Fruit fly (Drosophila melanogaster) whole organism, embryonic: Measurements from ENCODE around the gene RpS25.

Experiments used
- Bdp1 ChIP-seq: fragments of 200-800 bp; sonication (Bioruptor generic); optimal IDR thresholded peaks from 3 replicates; lab custom pipeline; 2016; ENCODE audit warnings: missing biosample characterization, missing genetic modification characterization
- CG10654 ChIP-seq: fragments of 200-800 bp; sonication (Bioruptor generic); optimal IDR thresholded peaks from 2 replicates; lab custom pipeline; 2016; ENCODE audit warnings: missing biosample characterization, missing genetic modification characterization
- CG12299 ChIP-seq: fragments of 200-800 bp; sonication (Bioruptor generic); optimal IDR thresholded peaks from 2 replicates; lab custom pipeline; 2018; ENCODE audit warnings: missing biosample characterization, mild to moderate bottlenecking, missing genetic modification characterization
- CG12659 ChIP-seq: fragments of 200-800 bp; sonication (Bioruptor generic); optimal IDR thresholded peaks from 3 replicates; lab custom pipeline; 2017; ENCODE audit warnings: mild to moderate bottlenecking, missing biosample characterization, missing genetic modification reagents, missing genetic modification characterization
- CG13287 ChIP-seq: fragments of 200-800 bp; sonication (Bioruptor generic); IDR thresholded peaks from 2 replicates; pipeline ENCODE4 v1.3.6; 2022; ENCODE audit warnings: missing biosample characterization, missing genetic modification characterization; ENCODE audit not compliant: partially characterized antibody
- CG15514 ChIP-seq: fragments of 200-800 bp; sonication (Bioruptor generic); optimal IDR thresholded peaks from 3 replicates; lab custom pipeline; 2017; ENCODE audit warnings: missing biosample characterization, missing genetic modification characterization, mild to moderate bottlenecking, moderate library complexity, missing genetic modification reagents
- CG34422 ChIP-seq: fragments of 200-800 bp; sonication (Bioruptor generic); IDR thresholded peaks from 3 replicates; pipeline ENCODE4 v1.3.6; 2022; ENCODE audit warnings: missing biosample characterization, missing genetic modification characterization
- CG4617 ChIP-seq: fragments of 200-800 bp; sonication (Bioruptor generic); optimal IDR thresholded peaks from 3 replicates; lab custom pipeline; 2016; ENCODE audit warnings: missing biosample characterization, missing genetic modification characterization, borderline replicate concordance
- CG6654 ChIP-seq: fragments of 200-800 bp; sonication (Bioruptor generic); optimal IDR thresholded peaks from 2 replicates; lab custom pipeline; 2017; ENCODE audit warnings: missing biosample characterization, mild to moderate bottlenecking, missing genetic modification characterization
- CG6765 ChIP-seq: fragments of 200-800 bp; sonication (Bioruptor generic); optimal IDR thresholded peaks from 3 replicates; lab custom pipeline; 2017; ENCODE audit warnings: missing biosample characterization, mild to moderate bottlenecking, missing genetic modification characterization
- CG7928 ChIP-seq: fragments of 200-800 bp; sonication (Bioruptor generic); optimal IDR thresholded peaks from 2 replicates; lab custom pipeline; 2017; ENCODE audit warnings: missing biosample characterization, mild to moderate bottlenecking, missing genetic modification characterization
- CG8290 ChIP-seq, 3 experiments: fragments of 200-800 bp; sonication (Bioruptor generic); optimal IDR thresholded peaks; 2 replicates each; lab custom pipeline; 2016 to 2019; ENCODE audit warnings: missing biosample characterization in 3 of 3, missing genetic modification characterization in 3 of 3, mild to moderate bottlenecking in 2 of 3, moderate library complexity in 1 of 3
- CG8765 ChIP-seq: fragments of 200-800 bp; sonication (Bioruptor generic); IDR thresholded peaks from 2 replicates; pipeline ENCODE4 v1.3.6; 2022; ENCODE audit warnings: missing biosample characterization, missing genetic modification characterization
- CG9797 ChIP-seq: fragments of 200-800 bp; sonication (Bioruptor generic); optimal IDR thresholded peaks from 3 replicates; lab custom pipeline; 2018; ENCODE audit warnings: missing biosample characterization, mild to moderate bottlenecking, missing genetic modification characterization
- CHES-1-like ChIP-seq: fragments of 200-800 bp; sonication (Bioruptor generic); optimal IDR thresholded peaks from 2 replicates; lab custom pipeline; 2016; ENCODE audit warnings: missing biosample characterization, missing genetic modification characterization
- Camta ChIP-seq: fragments of 200-800 bp; sonication (Bioruptor generic); optimal IDR thresholded peaks from 2 replicates; lab custom pipeline; 2016; ENCODE audit warnings: missing biosample characterization, missing genetic modification characterization
- D19A ChIP-seq: fragments of 200-800 bp; optimal IDR thresholded peaks from 3 replicates; lab custom pipeline; 2019; ENCODE audit warnings: missing biosample characterization, mild to moderate bottlenecking, missing genetic modification characterization, moderate library complexity
- Dip2 ChIP-seq: fragments of 200-800 bp; sonication (Bioruptor generic); IDR thresholded peaks from 2 replicates; pipeline ENCODE4 v1.3.6; 2022; ENCODE audit warnings: missing biosample characterization, missing genetic modification characterization
- Dp ChIP-seq: fragments of 200-800 bp; sonication (Bioruptor generic); optimal IDR thresholded peaks from 2 replicates; lab custom pipeline; 2018; ENCODE audit warnings: missing biosample characterization, mild to moderate bottlenecking, missing genetic modification characterization, moderate library complexity
- HLH54F ChIP-seq: fragments of 200-800 bp; sonication (Bioruptor generic); optimal IDR thresholded peaks from 3 replicates; lab custom pipeline; 2016; ENCODE audit warnings: missing biosample characterization, missing genetic modification characterization
- Hr3 ChIP-seq: fragments of 200-800 bp; sonication (Bioruptor generic); optimal IDR thresholded peaks from 3 replicates; lab custom pipeline; 2016; ENCODE audit warnings: missing biosample characterization, missing genetic modification characterization
- Hr39 ChIP-seq: fragments of >200 bp; optimal IDR thresholded peaks from 2 replicates; lab custom pipeline; 2017
- Lpt ChIP-seq: fragments of >200 bp; optimal IDR thresholded peaks from 2 replicates; lab custom pipeline; 2018; ENCODE audit warnings: missing biosample characterization, missing genetic modification characterization
- MBD-R2 ChIP-seq: fragments of 200-800 bp; sonication (Bioruptor generic); IDR thresholded peaks from 2 replicates; pipeline ENCODE4 v1.3.6; 2022; ENCODE audit warnings: missing biosample characterization, missing genetic modification characterization
- MESR4 ChIP-seq: fragments of 200-800 bp; sonication (Bioruptor generic); optimal IDR thresholded peaks from 2 replicates; lab custom pipeline; 2018; ENCODE audit warnings: missing biosample characterization, mild to moderate bottlenecking, missing genetic modification characterization, moderate library complexity
- Nf-YA ChIP-seq: fragments of 200-800 bp; sonication (Bioruptor generic); IDR thresholded peaks from 2 replicates; pipeline ENCODE4 v1.3.6; 2022; ENCODE audit warnings: missing biosample characterization, missing genetic modification characterization
- Opbp ChIP-seq: fragments of 200-800 bp; sonication (Bioruptor generic); IDR thresholded peaks from 3 replicates; pipeline ENCODE4 v1.3.6; 2022; ENCODE audit warnings: missing biosample characterization, missing genetic modification characterization; ENCODE audit not compliant: partially characterized antibody
- Tbp ChIP-seq: fragments of >200 bp; optimal IDR thresholded peaks from 2 replicates; lab custom pipeline; 2018; ENCODE audit warnings: missing biosample characterization, missing genetic modification characterization
- Usf ChIP-seq: fragments of 200-800 bp; sonication (Bioruptor generic); optimal IDR thresholded peaks from 2 replicates; lab custom pipeline; 2017; ENCODE audit warnings: missing genotype, missing biosample characterization, missing genetic modification characterization
- amos ChIP-seq: fragments of 200-800 bp; sonication (Bioruptor generic); IDR thresholded peaks from 2 replicates; pipeline ENCODE4 v1.3.6; 2022; ENCODE audit warnings: missing biosample characterization, missing genetic modification characterization; ENCODE audit not compliant: partially characterized antibody
- croc ChIP-seq: fragments of 200-800 bp; sonication (Bioruptor generic); conservative IDR thresholded peaks from 3 replicates; pipeline ENCODE4 v1.3.6; 2022; ENCODE audit warnings: missing biosample characterization, missing genetic modification characterization
- crp ChIP-seq, 2 experiments: fragments of 200-800 bp; sonication (Bioruptor generic); optimal IDR thresholded peaks; 2 replicates in 1 of 2; 3 replicates in 1 of 2; lab custom pipeline; 2017; ENCODE audit warnings: missing biosample characterization in 2 of 2, missing genetic modification characterization in 2 of 2, mild to moderate bottlenecking in 1 of 2, moderate library complexity in 1 of 2
- dysf ChIP-seq: fragments of 200-800 bp; sonication (Bioruptor generic); IDR thresholded peaks from 3 replicates; pipeline ENCODE4 v1.3.6; 2022; ENCODE audit warnings: missing biosample characterization, missing genetic modification characterization
- ewg ChIP-seq: fragments of 200-800 bp; sonication (Bioruptor generic); optimal IDR thresholded peaks from 3 replicates; lab custom pipeline; 2017; ENCODE audit warnings: mild to moderate bottlenecking, missing biosample characterization, missing genetic modification reagents, missing genetic modification characterization
- gcm ChIP-seq: fragments of 200-800 bp; sonication (Bioruptor generic); optimal IDR thresholded peaks from 2 replicates; lab custom pipeline; 2019; ENCODE audit warnings: missing biosample characterization, mild to moderate bottlenecking, missing genetic modification characterization, moderate library complexity
- gfzf ChIP-seq: fragments of 200-800 bp; sonication (Bioruptor generic); optimal IDR thresholded peaks from 2 replicates; lab custom pipeline; 2016; ENCODE audit warnings: missing biosample characterization, mild to moderate bottlenecking, missing genetic modification characterization, moderate library complexity
- grau ChIP-seq: fragments of 200-800 bp; optimal IDR thresholded peaks from 3 replicates; lab custom pipeline; 2019; ENCODE audit warnings: missing biosample characterization, mild to moderate bottlenecking, missing genetic modification characterization, moderate library complexity
- hkb ChIP-seq, 2 experiments: fragments of 200-800 bp in 1 of 2; fragments of >200 bp in 1 of 2; sonication (Bioruptor generic) in 1 of 2; IDR thresholded peaks in 1 of 2; optimal IDR thresholded peaks in 1 of 2; 2 replicates each; pipeline versions ENCODE4 v1.3.6 to Lab custom; 2017 to 2022; ENCODE audit warnings: missing biosample characterization in 1 of 2, missing genetic modification characterization in 1 of 2
- jing ChIP-seq: fragments of 200-800 bp; sonication (Bioruptor generic); optimal IDR thresholded peaks from 2 replicates; lab custom pipeline; 2018; ENCODE audit warnings: missing biosample characterization, mild to moderate bottlenecking, missing genetic modification characterization
- lab ChIP-seq: fragments of 200-800 bp; sonication (Bioruptor generic); optimal IDR thresholded peaks from 3 replicates; lab custom pipeline; 2017; ENCODE audit warnings: missing biosample characterization, missing genetic modification characterization, mild to moderate bottlenecking, moderate library complexity, missing genetic modification reagents
- maf-S ChIP-seq: fragments of 200-800 bp; sonication (Bioruptor generic); optimal IDR thresholded peaks from 2 replicates; lab custom pipeline; 2016; ENCODE audit warnings: missing biosample characterization, missing genetic modification characterization
- nerfin-1 ChIP-seq: fragments of 200-800 bp; sonication (Bioruptor generic); optimal IDR thresholded peaks from 3 replicates; lab custom pipeline; 2019; ENCODE audit warnings: missing biosample characterization, mild to moderate bottlenecking, missing genetic modification characterization, moderate library complexity
- otp ChIP-seq: fragments of 200-800 bp; sonication (Bioruptor generic); IDR thresholded peaks from 3 replicates; pipeline ENCODE4, ENCODE4 v1.3.6; 2022; ENCODE audit warnings: missing biosample characterization, missing genetic modification characterization
- p53 ChIP-seq: fragments of 200-800 bp; sonication (Bioruptor generic); optimal IDR thresholded peaks from 2 replicates; lab custom pipeline; 2016; ENCODE audit warnings: missing biosample characterization, missing genetic modification characterization
- row ChIP-seq: fragments of 200-800 bp; sonication (Bioruptor generic); IDR thresholded peaks from 3 replicates; pipeline ENCODE4 v1.3.6; 2022; ENCODE audit warnings: missing biosample characterization, missing genetic modification characterization
- trem ChIP-seq: fragments of 200-800 bp; optimal IDR thresholded peaks from 3 replicates; lab custom pipeline; 2019; ENCODE audit warnings: missing biosample characterization, mild to moderate bottlenecking, missing genetic modification characterization, moderate library complexity
- zfh1 ChIP-seq: fragments of 200-800 bp; sonication (Bioruptor generic); IDR thresholded peaks from 3 replicates; pipeline ENCODE4 v1.3.6; 2022; ENCODE audit warnings: missing biosample characterization, missing genetic modification characterization

The RpS25 gene

dm6 chr3R:11234918-11235371 is 18.9 kb upstream of the RpS25 start, which contains the start of the genes Arfip and CG17721 (continued):
- TF ChIP-seq CG6765 (GFP tag; lab: Kevin White, UChicago) (no peak), gcm (GFP tag; lab: Kevin White, UChicago) (no peak), CG6654 (GFP tag; lab: Kevin White, UChicago) (peak; percentile 67), otp (GFP tag; lab: Robert Waterston, UW) (no peak), D19A (tag; lab: Kevin White, UChicago) (no peak), CG15514 (peak; percentile 57), CG9797 (GFP tag; lab: Kevin White, UChicago) (peak; percentile 92), jing (GFP tag; lab: Kevin White, UChicago) (no peak), CHES-1-like (no peak), amos (peak; percentile 34), croc (GFP tag; lab: Robert Waterston, UW) (no peak), lab (no peak), CG8290 (GFP tag; optimal IDR thresholded peaks at IDR 0.05; lab: Kevin White, UChicago) (peak; percentile 10), CG8290 (tag; optimal IDR thresholded peaks at IDR 0.05; lab: Kevin White, UChicago) (no peak), nerfin-1 (tag; lab: Kevin White, UChicago) (peak; percentile 9), row (GFP tag; lab: Robert Waterston, UW) (peak; percentile 63), ewg (no peak), Opbp (GFP tag; lab: Robert Waterston, UW) (peak; percentile 46; the same call in 2 of the 3 replicates), Hr39 (lab: Kevin White, UChicago) (no peak), HLH54F (GFP tag; lab: Kevin White, UChicago) (no peak), Dip2 (GFP tag; lab: Robert Waterston, UW) (no peak), CG12299 (tag; lab: Kevin White, UChicago) (peak; percentile 26), Hr3 (GFP tag; lab: Kevin White, UChicago) (no peak), gfzf (GFP tag; lab: Kevin White, UChicago) (peak; percentile 95), CG34422 (GFP tag; lab: Robert Waterston, UW) (peak; percentile 53; the same call in 1 of the 3 replicates), hkb (optimal IDR thresholded peaks at IDR 0.05; lab: Kevin White, UChicago) (peak; percentile 70), hkb (GFP tag; IDR thresholded peaks at IDR 0.05; lab: Robert Waterston, UW) (no peak), dysf (GFP tag; lab: Robert Waterston, UW) (no peak), Usf (GFP tag; lab: Kevin White, UChicago) (no peak), zfh1 (GFP tag; lab: Robert Waterston, UW) (no peak), p53 (GFP tag; lab: Kevin White, UChicago) (no peak), CG4617 (peak; percentile 87), Bdp1 (GFP tag; lab: Kevin White, UChicago) (no peak), Lpt (no peak), MBD-R2 (GFP tag; lab: Robert Waterston, UW) (peak; percentile 89), CG10654 (GFP tag; lab: Kevin White, UChicago) (no peak), trem (tag; lab: Kevin White, UChicago) (peak; percentile 74), MESR4 (GFP tag; lab: Kevin White, UChicago) (peak; percentile 73), Camta (GFP tag; lab: Kevin White, UChicago) (no peak), Tbp (GFP tag; lab: Kevin White, UChicago) (no peak), CG13287 (GFP tag; lab: Robert Waterston, UW) (peak; percentile 32; the same call in 1 of the 2 replicates), maf-S (no peak), CG7928 (GFP tag; lab: Kevin White, UChicago) (no peak), crp (GFP tag; optimal IDR thresholded peaks at IDR 0.05; lab: Kevin White, UChicago) (peak in 1 of 2 experiments; percentile 57), Dp (peak; percentile 44), CG12659 (peak; percentile 81), Nf-YA (GFP tag; lab: Robert Waterston, UW) (no peak), grau (tag; lab: Kevin White, UChicago) (peak; percentile 20), CG8765 (GFP tag; lab: Robert Waterston, UW) (no peak)
- TF ChIP-seq, all 482 proteins: peak for 57
